Worm (Caenorhabditis elegans): ENCODE measurements around the gene K01C8.2.

- TF ChIP-seq nhr-237 (tag; optimal IDR thresholded peaks at IDR 0.05) (no peak), snpc-4 (tag; optimal IDR thresholded peaks at IDR 0.05) (no peak), elt-3 (tag; optimal IDR thresholded peaks at IDR 0.05) (no peak), nhr-12 (tag; optimal IDR thresholded peaks at IDR 0.05) (no peak), pha-4 (tag; optimal IDR thresholded peaks at IDR 0.05) (no peak), unc-62 (GFP tag; optimal IDR thresholded peaks at IDR 0.05) (no peak), ceh-39 (tag; optimal IDR thresholded peaks at IDR 0.05) (no peak), lin-32 (GFP tag; optimal IDR thresholded peaks at IDR 0.05) (no peak), unc-39 (tag; optimal IDR thresholded peaks at IDR 0.05) (no peak), nhr-76 (tag; optimal IDR thresholded peaks at IDR 0.05) (no peak), blmp-1 (tag; optimal IDR thresholded peaks at IDR 0.05) (no peak), lsy-2 (tag; optimal IDR thresholded peaks at IDR 0.05) (no peak), elt-1 (tag; optimal IDR thresholded peaks at IDR 0.05; ENCODE audit: borderline replicate concordance, insufficient read depth) (no peak), ces-1 (GFP tag; optimal IDR thresholded peaks at IDR 0.05) (no peak)
Measured at ce11 chrII:8264619-8265018, 4.6 kb downstream of the K01C8.2 start, which contains the start of gene srdh-1.

Measured in whole organism, mixed stage, embryonic.